Fruit fly (Drosophila melanogaster) whole organism, wandering third instar larva: ENCODE results near the gene CG33169.

Source experiments
- Abd-B ChIP-seq: fragments of >200 bp; optimal IDR thresholded peaks from 2 replicates; lab custom pipeline; 2017; ENCODE audit warnings: missing biosample characterization, missing genetic modification characterization
- CG32264 ChIP-seq: fragments of 200-800 bp; sonication (Bioruptor generic); optimal IDR thresholded peaks from 2 replicates; lab custom pipeline; 2016; ENCODE audit warnings: missing biosample characterization, missing genetic modification characterization
- CG9705 ChIP-seq: fragments of 200-800 bp; sonication (Bioruptor generic); optimal IDR thresholded peaks from 2 replicates; lab custom pipeline; 2018; ENCODE audit warnings: missing biosample characterization, mild to moderate bottlenecking, missing genetic modification characterization
- CrebA ChIP-seq: fragments of 200-800 bp; sonication (Bioruptor generic); optimal IDR thresholded peaks from 2 replicates; lab custom pipeline; 2016; ENCODE audit warnings: missing biosample characterization, mild to moderate bottlenecking, missing genetic modification characterization, borderline replicate concordance
- Dfd ChIP-seq: fragments of >200 bp; optimal IDR thresholded peaks from 2 replicates; lab custom pipeline; 2017; ENCODE audit warnings: missing biosample characterization, missing genetic modification characterization
- Dif ChIP-seq: fragments of 200-275, 200-300 bp; sonication (Bioruptor generic); optimal IDR thresholded peaks from 2 replicates; lab custom pipeline; 2018; ENCODE audit warnings: missing biosample characterization, missing genetic modification characterization; ENCODE audit not compliant: partially characterized antibody
- GATAd ChIP-seq: sonication (Bioruptor generic); optimal IDR thresholded peaks from 2 replicates; lab custom pipeline; 2016; ENCODE audit warnings: missing biosample characterization, missing genetic modification characterization
- HLH106 ChIP-seq: fragments of 200-800 bp; optimal IDR thresholded peaks from 3 replicates; lab custom pipeline; 2019; ENCODE audit warnings: missing biosample characterization, mild to moderate bottlenecking, missing genetic modification characterization, moderate library complexity
- Hnf4 ChIP-seq: fragments of 200-800 bp; sonication (Bioruptor generic); optimal IDR thresholded peaks from 2 replicates; lab custom pipeline; 2016; ENCODE audit warnings: missing biosample characterization, mild to moderate bottlenecking, missing genetic modification characterization
- Hr78 ChIP-seq: fragments of >200 bp; optimal IDR thresholded peaks from 2 replicates; lab custom pipeline; 2017; ENCODE audit warnings: missing biosample characterization, missing genetic modification characterization
- Hr83 ChIP-seq: fragments of 200-300 bp; sonication (Bioruptor generic); optimal IDR thresholded peaks from 2 replicates; lab custom pipeline; 2016; ENCODE audit warnings: missing biosample characterization, mild to moderate bottlenecking, missing genetic modification characterization, moderate library complexity; ENCODE audit not compliant: poor library complexity, severe bottlenecking
- Jra ChIP-seq: sonication (Bioruptor generic); optimal IDR thresholded peaks from 2 replicates; lab custom pipeline; 2016; ENCODE audit warnings: missing biosample characterization, missing genetic modification characterization
- Mio ChIP-seq: sonication (Bioruptor generic); optimal IDR thresholded peaks from 2 replicates; lab custom pipeline; 2016; ENCODE audit warnings: missing biosample characterization, missing genetic modification characterization
- Myc ChIP-seq: fragments of >200 bp; optimal IDR thresholded peaks from 2 replicates; lab custom pipeline; 2017
- N ChIP-seq: fragments of >200 bp; optimal IDR thresholded peaks from 2 replicates; lab custom pipeline; 2018; ENCODE audit warnings: missing biosample characterization, missing external identifiers, missing genetic modification characterization
- OdsH ChIP-seq: fragments of 200-800 bp; sonication (Bioruptor generic); optimal IDR thresholded peaks from 2 replicates; lab custom pipeline; 2016; ENCODE audit warnings: missing biosample characterization, mild to moderate bottlenecking, missing genetic modification characterization
- Rel ChIP-seq, 2 experiments: fragments of 200-800 bp; sonication (Bioruptor generic) in 1 of 2; optimal IDR thresholded peaks; 2 replicates in 1 of 2; 3 replicates in 1 of 2; lab custom pipeline; 2016 to 2019; ENCODE audit warnings: mild to moderate bottlenecking in 2 of 2, missing biosample characterization in 2 of 2, missing genetic modification characterization in 2 of 2, moderate library complexity in 1 of 2
- Sp1 ChIP-seq: fragments of 200-800 bp; sonication (Bioruptor generic); optimal IDR thresholded peaks from 3 replicates; lab custom pipeline; 2019; ENCODE audit warnings: missing biosample characterization, mild to moderate bottlenecking, missing genetic modification characterization, moderate library complexity
- Vsx2 ChIP-seq: fragments of 200-300, 225-300 bp; sonication (Bioruptor generic); optimal IDR thresholded peaks from 2 replicates; lab custom pipeline; 2018; ENCODE audit warnings: missing biosample characterization, missing genetic modification characterization; ENCODE audit not compliant: partially characterized antibody
- br ChIP-seq: fragments of 200-800 bp; sonication (Bioruptor generic); optimal IDR thresholded peaks from 2 replicates; lab custom pipeline; 2016; ENCODE audit warnings: missing biosample characterization, missing genetic modification characterization
- brk ChIP-seq: fragments of 200-800 bp; sonication (Bioruptor generic); optimal IDR thresholded peaks from 2 replicates; lab custom pipeline; 2016; ENCODE audit warnings: missing biosample characterization, mild to moderate bottlenecking, missing genetic modification characterization
- dl ChIP-seq, 2 experiments: fragments of 175-275, 200-275 bp in 1 of 2; fragments of 200-275 bp in 1 of 2; sonication (Bioruptor generic); optimal IDR thresholded peaks; lab custom pipeline; 2018; ENCODE audit warnings: mild to moderate bottlenecking in 2 of 2, missing biosample characterization in 2 of 2, missing genetic modification characterization in 2 of 2, moderate library complexity in 2 of 2; ENCODE audit not compliant: partially characterized antibody in 2 of 2, insufficient read depth in 1 of 2
- dmrt93B ChIP-seq: fragments of 200-800 bp; sonication (Bioruptor generic); optimal IDR thresholded peaks from 2 replicates; lab custom pipeline; 2018; ENCODE audit warnings: missing biosample characterization, mild to moderate bottlenecking, missing genetic modification characterization
- dsf ChIP-seq: sonication (Bioruptor generic); optimal IDR thresholded peaks from 2 replicates; lab custom pipeline; 2016; ENCODE audit warnings: missing biosample characterization, missing genetic modification characterization, borderline replicate concordance
- ey ChIP-seq: fragments of 200-800 bp; sonication (Bioruptor generic); optimal IDR thresholded peaks from 2 replicates; lab custom pipeline; 2016; ENCODE audit warnings: missing biosample characterization, missing genetic modification characterization
- foxo ChIP-seq, 2 experiments: fragments of 200-800 bp; sonication (Bioruptor generic); optimal IDR thresholded peaks; 2 replicates in 1 of 2; 3 replicates in 1 of 2; lab custom pipeline; 2016 to 2017; ENCODE audit warnings: missing biosample characterization in 2 of 2, missing genetic modification characterization in 2 of 2
- fru ChIP-seq: fragments of 200-800 bp; sonication (Bioruptor generic); optimal IDR thresholded peaks from 3 replicates; lab custom pipeline; 2016; ENCODE audit warnings: missing biosample characterization, mild to moderate bottlenecking, missing genetic modification characterization
- h ChIP-seq: fragments of 200-800 bp; sonication (Bioruptor generic); optimal IDR thresholded peaks from 3 replicates; lab custom pipeline; 2016; ENCODE audit warnings: missing biosample characterization, mild to moderate bottlenecking, missing genetic modification characterization
- jim ChIP-seq: fragments of 175-275, 200-325 bp; sonication (Bioruptor generic); optimal IDR thresholded peaks from 2 replicates; lab custom pipeline; 2016; ENCODE audit warnings: missing biosample characterization, mild to moderate bottlenecking, missing genetic modification characterization
- lola ChIP-seq: fragments of >200 bp; optimal IDR thresholded peaks from 2 replicates; lab custom pipeline; 2017; ENCODE audit warnings: missing biosample characterization, missing genetic modification characterization
- pan ChIP-seq: fragments of >200 bp; optimal IDR thresholded peaks from 2 replicates; lab custom pipeline; 2017
- psq ChIP-seq: fragments of 200-800 bp; sonication (Bioruptor generic); optimal IDR thresholded peaks from 3 replicates; lab custom pipeline; 2017; ENCODE audit warnings: missing biosample characterization, mild to moderate bottlenecking, missing genetic modification characterization, moderate library complexity
- rgr ChIP-seq: fragments of 200-800 bp; sonication (Bioruptor generic); optimal IDR thresholded peaks from 3 replicates; lab custom pipeline; 2016; ENCODE audit warnings: missing biosample characterization, mild to moderate bottlenecking, missing genetic modification characterization
- sage ChIP-seq: fragments of 200-800 bp; sonication (Bioruptor generic); optimal IDR thresholded peaks from 2 replicates; lab custom pipeline; 2016; ENCODE audit warnings: missing biosample characterization, mild to moderate bottlenecking, missing genetic modification characterization
- sv ChIP-seq: fragments of 200-800 bp; sonication (Bioruptor generic); optimal IDR thresholded peaks from 3 replicates; lab custom pipeline; 2016; ENCODE audit warnings: missing biosample characterization, missing genetic modification characterization
- tai ChIP-seq: sonication (Bioruptor generic); optimal IDR thresholded peaks from 2 replicates; lab custom pipeline; 2016; ENCODE audit warnings: missing biosample characterization, missing genetic modification characterization
- usp ChIP-seq: fragments of >200 bp; optimal IDR thresholded peaks from 2 replicates; lab custom pipeline; 2017; ENCODE audit warnings: missing biosample characterization, missing genetic modification characterization
- woc ChIP-seq: sonication (Bioruptor generic); optimal IDR thresholded peaks from 2 replicates; lab custom pipeline; 2016; ENCODE audit warnings: missing biosample characterization, mild to moderate bottlenecking, missing genetic modification characterization

Gene CG33169

dm6 chr3L:22863367-22864078, at the start of gene CG33169:
Gene CG33169 (plus strand): TSS chr3L:22863864.
- TF ChIP-seq GATAd (no peak), Vsx2 (GFP tag; lab: Kevin White, UChicago) (no peak), psq (GFP tag; lab: Kevin White, UChicago) (peak; percentile 67), Hnf4 (GFP tag; lab: Kevin White, UChicago) (peak; percentile 82), dl (GFP tag; optimal IDR thresholded peaks at IDR 0.05; lab: Kevin White, UChicago; ENCODE audit: insufficient read depth in 1 of 2, partially characterized antibody in 2 of 2) (peak; percentile 89 to 93), br (peak; percentile 80), dsf (no peak), pan (lab: Kevin White, UChicago) (no peak), sage (GFP tag; lab: Kevin White, UChicago) (no peak), foxo (GFP tag; optimal IDR thresholded peaks at IDR 0.05; lab: Kevin White, UChicago) (peak in 1 of 2 experiments; percentile 81), Abd-B (no peak), sv (GFP tag; lab: Kevin White, UChicago) (peak; percentile 78), h (GFP tag; lab: Kevin White, UChicago) (peak; percentile 81), Mio (GFP tag; lab: Kevin White, UChicago) (no peak), Hr78 (GFP tag; lab: Kevin White, UChicago) (no peak), woc (GFP tag; lab: Kevin White, UChicago) (no peak), Dif (peak; percentile 100), CG32264 (no peak), jim (GFP tag; lab: Kevin White, UChicago) (peak; percentile 46), OdsH (GFP tag; lab: Kevin White, UChicago) (peak; percentile 42), tai (GFP tag; lab: Kevin White, UChicago) (no peak), fru (GFP tag; lab: Kevin White, UChicago) (peak; percentile 81), Myc (lab: Kevin White, UChicago) (no peak), lola (GFP tag; lab: Kevin White, UChicago) (no peak), CrebA (GFP tag; lab: Kevin White, UChicago) (peak; percentile 81), brk (no peak), N (GFP tag; lab: Kevin White, UChicago) (no peak), HLH106 (tag; lab: Kevin White, UChicago) (peak; percentile 79), Sp1 (GFP tag; lab: Kevin White, UChicago) (peak; percentile 62), Dfd (GFP tag; lab: Kevin White, UChicago) (no peak), usp (GFP tag; lab: Kevin White, UChicago) (no peak), Rel (GFP tag; optimal IDR thresholded peaks at IDR 0.05; lab: Kevin White, UChicago) (no peak), Rel (tag; optimal IDR thresholded peaks at IDR 0.05; lab: Kevin White, UChicago) (peak; percentile 65), rgr (GFP tag; lab: Kevin White, UChicago) (peak; percentile 79), ey (GFP tag; lab: Kevin White, UChicago) (peak; percentile 70), Hr83 (GFP tag; lab: Kevin White, UChicago) (peak; percentile 82), CG9705 (peak; percentile 84), Jra (GFP tag; lab: Kevin White, UChicago) (peak; percentile 89), dmrt93B (peak; percentile 82)

dm6 chr3L:22820190-22820589, 43.5 kb upstream of the CG33169 start:
- TF ChIP-seq Hnf4 (GFP tag; lab: Kevin White, UChicago) (no peak), psq (GFP tag; lab: Kevin White, UChicago) (no peak), jim (GFP tag; lab: Kevin White, UChicago) (peak; percentile 49), Hr78 (GFP tag; lab: Kevin White, UChicago) (no peak)
